Fruit fly (Drosophila melanogaster) whole organism, embryonic: ENCODE data around the gene CG34453.

Experiments
- ATbp ChIP-seq: fragments of 200-800 bp; sonication (Bioruptor generic); optimal IDR thresholded peaks from 2 replicates; lab custom pipeline; 2017; ENCODE audit warnings: missing biosample characterization, mild to moderate bottlenecking, missing genetic modification characterization, missing genetic modification reagents
- Bgb ChIP-seq: fragments of 200-800 bp; sonication (Bioruptor generic); IDR thresholded peaks from 2 replicates; pipeline ENCODE4 v1.3.6; 2022; ENCODE audit warnings: missing biosample characterization, missing genetic modification characterization; ENCODE audit not compliant: partially characterized antibody
- BtbVII ChIP-seq: fragments of 200-800 bp; sonication (Bioruptor generic); optimal IDR thresholded peaks from 3 replicates; lab custom pipeline; 2017; ENCODE audit warnings: missing biosample characterization, mild to moderate bottlenecking, missing genetic modification characterization
- CG10209 ChIP-seq: fragments of 200-800 bp; sonication (Bioruptor generic); optimal IDR thresholded peaks from 3 replicates; lab custom pipeline; 2017; ENCODE audit warnings: missing biosample characterization, mild to moderate bottlenecking, missing genetic modification characterization, missing genetic modification reagents
- CG1024 ChIP-seq: fragments of 200-800 bp; sonication (Bioruptor generic); IDR thresholded peaks from 2 replicates; pipeline ENCODE4 v1.3.6; 2022; ENCODE audit warnings: missing biosample characterization, missing genetic modification characterization
- CG10654 ChIP-seq: fragments of 200-800 bp; sonication (Bioruptor generic); optimal IDR thresholded peaks from 2 replicates; lab custom pipeline; 2016; ENCODE audit warnings: missing biosample characterization, missing genetic modification characterization
- CG11085 ChIP-seq: fragments of 200-800 bp; sonication (Bioruptor generic); IDR thresholded peaks from 2 replicates; pipeline ENCODE4 v1.3.6; 2022; ENCODE audit warnings: missing biosample characterization, missing genetic modification characterization
- CG11247 ChIP-seq: fragments of 200-800 bp; sonication (Bioruptor generic); IDR thresholded peaks from 2 replicates; pipeline ENCODE4 v1.3.6; 2022; ENCODE audit warnings: missing biosample characterization, missing genetic modification characterization
- CG11456 ChIP-seq: fragments of 200-800 bp; sonication (Bioruptor generic); IDR thresholded peaks from 3 replicates; pipeline ENCODE4 v1.3.6; 2022; ENCODE audit warnings: missing biosample characterization, missing genetic modification characterization
- CG12236 ChIP-seq: fragments of 200-800 bp; sonication (Bioruptor generic); optimal IDR thresholded peaks from 2 replicates; lab custom pipeline; 2016; ENCODE audit warnings: missing biosample characterization, missing genetic modification characterization
- CG12769 ChIP-seq: fragments of 200-800 bp; sonication (Bioruptor generic); optimal IDR thresholded peaks from 2 replicates; lab custom pipeline; 2019; ENCODE audit warnings: missing biosample characterization, mild to moderate bottlenecking, missing genetic modification characterization, moderate library complexity
- CG12942 ChIP-seq: fragments of 200-800 bp; sonication (Bioruptor generic); optimal IDR thresholded peaks from 3 replicates; lab custom pipeline; 2016; ENCODE audit warnings: missing biosample characterization, missing genetic modification characterization
- CG13894 ChIP-seq: fragments of 200-800 bp; sonication (Bioruptor generic); optimal IDR thresholded peaks from 3 replicates; lab custom pipeline; 2018; ENCODE audit warnings: missing biosample characterization, mild to moderate bottlenecking, missing genetic modification characterization, moderate library complexity
- CG1602 ChIP-seq: fragments of 200-800 bp; sonication (Bioruptor generic); optimal IDR thresholded peaks from 3 replicates; lab custom pipeline; 2016; ENCODE audit warnings: missing biosample characterization, missing genetic modification characterization
- CG16779 ChIP-seq: fragments of 200-800 bp; sonication (Bioruptor generic); IDR thresholded peaks from 2 replicates; pipeline ENCODE4 v1.3.6; 2022; ENCODE audit warnings: missing biosample characterization, missing genetic modification characterization
- CG17359 ChIP-seq: fragments of 200-800 bp; sonication (Bioruptor generic); optimal IDR thresholded peaks from 3 replicates; lab custom pipeline; 2018; ENCODE audit warnings: missing biosample characterization, mild to moderate bottlenecking, missing genetic modification characterization, moderate library complexity
- CG17912 ChIP-seq: fragments of 200-800 bp; sonication (Bioruptor generic); optimal IDR thresholded peaks from 2 replicates; lab custom pipeline; 2018; ENCODE audit warnings: missing biosample characterization, mild to moderate bottlenecking, missing genetic modification characterization
- CG18011 ChIP-seq: fragments of 200-800 bp; sonication (Bioruptor generic); optimal IDR thresholded peaks from 2 replicates; lab custom pipeline; 2017; ENCODE audit warnings: missing biosample characterization, missing genetic modification characterization, mild to moderate bottlenecking, moderate library complexity, missing genotype
- CG1832 ChIP-seq: fragments of 200-800 bp; sonication (Bioruptor generic); optimal IDR thresholded peaks from 2 replicates; lab custom pipeline; 2017; ENCODE audit warnings: missing biosample characterization, mild to moderate bottlenecking, missing genetic modification characterization, inconsistent platforms
- CG2199 ChIP-seq: fragments of 200-800 bp; sonication (Bioruptor generic); IDR thresholded peaks from 3 replicates; pipeline ENCODE4 v1.3.6; 2022; ENCODE audit warnings: missing biosample characterization, missing genetic modification characterization
- CG30431 ChIP-seq: fragments of 200-800 bp; sonication (Bioruptor generic); optimal IDR thresholded peaks from 2 replicates; lab custom pipeline; 2017; ENCODE audit warnings: missing biosample characterization, missing genetic modification characterization
- CG3065 ChIP-seq: fragments of 200-800 bp; sonication (Bioruptor generic); optimal IDR thresholded peaks from 2 replicates; lab custom pipeline; 2016; ENCODE audit warnings: missing biosample characterization, missing genetic modification characterization
- CG32532 ChIP-seq: fragments of 200-800 bp; sonication (Bioruptor generic); IDR thresholded peaks from 2 replicates; pipeline ENCODE4 v1.3.6; 2022; ENCODE audit warnings: missing biosample characterization, missing genetic modification characterization
- CG33213 ChIP-seq: fragments of 200-800 bp; sonication (Bioruptor generic); optimal IDR thresholded peaks from 3 replicates; lab custom pipeline; 2016; ENCODE audit warnings: missing biosample characterization, missing genetic modification characterization
- CG4360 ChIP-seq: fragments of 200-800 bp; sonication (Bioruptor generic); IDR thresholded peaks from 2 replicates; pipeline ENCODE4 v1.3.6; 2022; ENCODE audit warnings: missing biosample characterization, missing genetic modification characterization
- CG7357 ChIP-seq: fragments of 200-800 bp; sonication (Bioruptor generic); IDR thresholded peaks from 3 replicates; pipeline ENCODE4 v1.3.6; 2022; ENCODE audit warnings: missing biosample characterization, missing genetic modification characterization
- CG7556 ChIP-seq: fragments of 200-800 bp; sonication (Bioruptor generic); optimal IDR thresholded peaks from 2 replicates; lab custom pipeline; 2017; ENCODE audit warnings: missing biosample characterization, mild to moderate bottlenecking, missing genetic modification characterization
- CG7745 ChIP-seq: fragments of 200-800 bp; sonication (Bioruptor generic); optimal IDR thresholded peaks from 2 replicates; lab custom pipeline; 2018; ENCODE audit warnings: missing biosample characterization, mild to moderate bottlenecking, missing genetic modification characterization, moderate library complexity
- CrebB ChIP-seq: fragments of 200-800 bp; sonication (Bioruptor generic); optimal IDR thresholded peaks from 3 replicates; lab custom pipeline; 2018; ENCODE audit warnings: missing biosample characterization, mild to moderate bottlenecking, missing genetic modification characterization
- Dll ChIP-seq: fragments of 200-800 bp; sonication (Bioruptor generic); IDR thresholded peaks from 4 replicates; pipeline ENCODE4 v1.3.6; 2022; ENCODE audit warnings: missing biosample characterization, missing genetic modification characterization; ENCODE audit not compliant: partially characterized antibody
- Gug ChIP-seq: fragments of 200-800 bp; sonication (Bioruptor generic); IDR thresholded peaks from 4 replicates; pipeline ENCODE4 v1.3.6; 2022; ENCODE audit warnings: missing biosample characterization, missing genetic modification characterization
- H15 ChIP-seq: fragments of 200-800 bp; sonication (Bioruptor generic); IDR thresholded peaks from 3 replicates; pipeline ENCODE4 v1.3.6; 2022; ENCODE audit warnings: missing biosample characterization, missing genetic modification characterization
- Hey ChIP-seq: fragments of 200-800 bp; sonication (Bioruptor generic); optimal IDR thresholded peaks from 3 replicates; lab custom pipeline; 2018; ENCODE audit warnings: missing biosample characterization, mild to moderate bottlenecking, missing genetic modification characterization
- Hr39 ChIP-seq: fragments of >200 bp; optimal IDR thresholded peaks from 2 replicates; lab custom pipeline; 2017
- Jarid2 ChIP-seq: fragments of 200-800 bp; sonication (Bioruptor generic); optimal IDR thresholded peaks from 3 replicates; lab custom pipeline; 2017; ENCODE audit warnings: mild to moderate bottlenecking, missing biosample characterization, missing genetic modification reagents, missing genetic modification characterization
- MTF-1 ChIP-seq: fragments of 200-800 bp; sonication (Bioruptor generic); optimal IDR thresholded peaks from 2 replicates; lab custom pipeline; 2018; ENCODE audit warnings: missing biosample characterization, mild to moderate bottlenecking, missing genetic modification characterization, borderline replicate concordance
- Sin3A ChIP-seq: fragments of >200 bp; optimal IDR thresholded peaks from 2 replicates; lab custom pipeline; 2018
- Sry-δ ChIP-seq: fragments of 200-800 bp; sonication (Bioruptor generic); optimal IDR thresholded peaks from 2 replicates; lab custom pipeline; 2016; ENCODE audit warnings: missing biosample characterization, missing genetic modification characterization
- bbx ChIP-seq: fragments of 200-800 bp; sonication (Bioruptor generic); IDR thresholded peaks from 2 replicates; pipeline ENCODE4 v1.3.6; 2022; ENCODE audit warnings: missing biosample characterization, missing genetic modification characterization; ENCODE audit not compliant: partially characterized antibody
- dmrt99B ChIP-seq: fragments of 200-800 bp; sonication (Bioruptor generic); optimal IDR thresholded peaks from 2 replicates; lab custom pipeline; 2018; ENCODE audit warnings: missing biosample characterization, mild to moderate bottlenecking, missing genetic modification characterization, moderate library complexity
- emc ChIP-seq: fragments of 200-800 bp; sonication (Bioruptor generic); optimal IDR thresholded peaks from 2 replicates; lab custom pipeline; 2016; ENCODE audit warnings: missing biosample characterization, missing genetic modification characterization
- h ChIP-seq: fragments of >200 bp; optimal IDR thresholded peaks from 2 replicates; lab custom pipeline; 2017
- ken ChIP-seq: fragments of 200-800 bp; sonication (Bioruptor generic); IDR thresholded peaks from 3 replicates; pipeline ENCODE4 v1.3.6; 2022; ENCODE audit warnings: missing biosample characterization, missing genetic modification characterization
- lab ChIP-seq: fragments of 200-800 bp; sonication (Bioruptor generic); optimal IDR thresholded peaks from 3 replicates; lab custom pipeline; 2017; ENCODE audit warnings: missing biosample characterization, missing genetic modification characterization, mild to moderate bottlenecking, moderate library complexity, missing genetic modification reagents
- lilli ChIP-seq: fragments of 200-800 bp; sonication (Bioruptor generic); optimal IDR thresholded peaks from 3 replicates; lab custom pipeline; 2016; ENCODE audit warnings: missing biosample characterization, missing genetic modification characterization
- nau ChIP-seq: fragments of 200-800 bp; sonication (Bioruptor generic); optimal IDR thresholded peaks from 3 replicates; lab custom pipeline; 2017; ENCODE audit warnings: missing biosample characterization, mild to moderate bottlenecking, missing genetic modification characterization, missing genetic modification reagents
- otp ChIP-seq: fragments of 200-800 bp; sonication (Bioruptor generic); IDR thresholded peaks from 3 replicates; pipeline ENCODE4, ENCODE4 v1.3.6; 2022; ENCODE audit warnings: missing biosample characterization, missing genetic modification characterization
- peb ChIP-seq: fragments of 200-800 bp; sonication (Bioruptor generic); IDR thresholded peaks from 2 replicates; pipeline ENCODE4 v1.3.6; 2022; ENCODE audit warnings: missing biosample characterization, missing genetic modification characterization
- pros ChIP-seq: fragments of 200-800 bp; sonication (Bioruptor generic); optimal IDR thresholded peaks from 3 replicates; lab custom pipeline; 2019; ENCODE audit warnings: missing biosample characterization, mild to moderate bottlenecking, missing genetic modification characterization, moderate library complexity
- row ChIP-seq: fragments of 200-800 bp; sonication (Bioruptor generic); IDR thresholded peaks from 3 replicates; pipeline ENCODE4 v1.3.6; 2022; ENCODE audit warnings: missing biosample characterization, missing genetic modification characterization
- stwl ChIP-seq: fragments of 200-800 bp; sonication (Bioruptor generic); optimal IDR thresholded peaks from 3 replicates; lab custom pipeline; 2018; ENCODE audit warnings: missing biosample characterization, mild to moderate bottlenecking, missing genetic modification characterization, moderate library complexity
- vvl ChIP-seq: fragments of 200-800 bp; sonication (Bioruptor generic); IDR thresholded peaks from 2 replicates; pipeline ENCODE4 v1.3.6; 2022; ENCODE audit warnings: missing biosample characterization, missing genetic modification characterization

CG34453 gene

dm6 chr3L:184251-184650, 48.9 kb downstream of the CG34453 start, which contains the start of the genes CG34140, Mkp and Mtch (continued):
- no peak for TF ChIP-seq lab
- peak; percentile 83 for TF ChIP-seq Gug (GFP tag; lab: Robert Waterston, UW)
- TF ChIP-seq Dll (GFP tag; lab: Robert Waterston, UW), result peak; percentile 98
- peak; percentile 82 for TF ChIP-seq CG11456 (GFP tag; lab: Robert Waterston, UW)
- TF ChIP-seq BtbVII (GFP tag; lab: Kevin White, UChicago), result peak; percentile 54
- peak; percentile 48; the same call in 1 of the 2 replicates for TF ChIP-seq CG1024
- TF ChIP-seq Bgb, result peak; percentile 89
- peak; percentile 44 for TF ChIP-seq CG30431 (GFP tag; lab: Kevin White, UChicago)
- TF ChIP-seq CG32532 (GFP tag; lab: Robert Waterston, UW), result peak; percentile 91
- no peak for TF ChIP-seq Hr39
- TF ChIP-seq CG16779 (GFP tag; lab: Robert Waterston, UW), result peak; percentile 46; the same call in 1 of the 2 replicates
- TF ChIP-seq CG4360 (GFP tag; lab: Robert Waterston, UW), result peak; percentile 71
- peak; percentile 86 for TF ChIP-seq CG1602 (GFP tag; lab: Kevin White, UChicago)
- TF ChIP-seq nau (GFP tag; lab: Kevin White, UChicago), result no peak
- no peak for TF ChIP-seq Jarid2
- TF ChIP-seq CG3065 (GFP tag; lab: Kevin White, UChicago), result peak; percentile 50
- TF ChIP-seq CG33213, result peak; percentile 92
- TF ChIP-seq stwl (tag; lab: Kevin White, UChicago), result peak; percentile 67
- TF ChIP-seq otp (GFP tag; lab: Robert Waterston, UW), result peak; percentile 49; the same call in 1 of the 3 replicates
- TF ChIP-seq CG11247 (GFP tag; lab: Robert Waterston, UW), result peak; percentile 76
- no peak for TF ChIP-seq h (lab: Kevin White, UChicago)
- peak; percentile 47 for TF ChIP-seq CG17912 (GFP tag; lab: Kevin White, UChicago)
- TF ChIP-seq emc (GFP tag; lab: Kevin White, UChicago), result peak; percentile 68
- TF ChIP-seq lilli (GFP tag; lab: Kevin White, UChicago), result peak; percentile 96
- TF ChIP-seq ATbp (GFP tag; lab: Kevin White, UChicago), result no peak
- TF ChIP-seq CG1832 (GFP tag; lab: Kevin White, UChicago), result no peak
- TF ChIP-seq Hey (tag; lab: Kevin White, UChicago), result no peak
- no peak for TF ChIP-seq CG2199 (GFP tag; lab: Robert Waterston, UW)
- no peak for TF ChIP-seq CG10209 (GFP tag; lab: Kevin White, UChicago)
- peak; percentile 65 for TF ChIP-seq CG11085 (GFP tag; lab: Robert Waterston, UW)
- TF ChIP-seq MTF-1 (GFP tag; lab: Kevin White, UChicago), result peak; percentile 26
- no peak for TF ChIP-seq CrebB (tag; lab: Kevin White, UChicago)
- TF ChIP-seq CG12236, result peak; percentile 63
- peak; percentile 84 for TF ChIP-seq CG10654
- no peak for TF ChIP-seq CG7745 (tag; lab: Kevin White, UChicago)
- TF ChIP-seq Sry-δ (GFP tag; lab: Kevin White, UChicago), result peak; percentile 99
- TF ChIP-seq CG18011 (GFP tag; lab: Kevin White, UChicago), result peak; percentile 92
- no peak for TF ChIP-seq dmrt99B (tag; lab: Kevin White, UChicago)
- peak; percentile 74 for TF ChIP-seq CG7556 (GFP tag; lab: Kevin White, UChicago)
- no peak for TF ChIP-seq pros (GFP tag; lab: Kevin White, UChicago)
- TF ChIP-seq peb, result peak; percentile 60; the same call in 1 of the 2 replicates
- TF ChIP-seq CG12942, result peak; percentile 86
- no peak for TF ChIP-seq CG13894 (tag; lab: Kevin White, UChicago)
- TF ChIP-seq row (GFP tag; lab: Robert Waterston, UW), result peak; percentile 94
- TF ChIP-seq CG7357 (GFP tag; lab: Robert Waterston, UW), result 0 out of 3 replicates have a peak, but pooled peaks have one; percentile 31
- TF ChIP-seq ken (GFP tag; lab: Robert Waterston, UW), result peak; percentile 80
- peak; percentile 85 for TF ChIP-seq vvl (GFP tag; lab: Robert Waterston, UW)
- TF ChIP-seq Sin3A (lab: Kevin White, UChicago), result peak; percentile 96
- peak; percentile 81 for TF ChIP-seq H15 (GFP tag; lab: Robert Waterston, UW)
- no peak for TF ChIP-seq CG12769
- TF ChIP-seq CG17359 (tag; lab: Kevin White, UChicago), result peak; percentile 79
- TF ChIP-seq bbx (GFP tag; lab: Robert Waterston, UW), result peak; percentile 85
